Fruit fly (Drosophila melanogaster) whole organism: Measurements from ENCODE around the gene CG13721.

ENCODE experiments used
- CG8478 ChIP-seq: fragments of >200 bp; optimal IDR thresholded peaks from 2 replicates; lab custom pipeline; 2018; ENCODE audit warnings: inconsistent platforms
- Dll ChIP-seq: fragments of >200 bp; optimal IDR thresholded peaks from 2 replicates; lab custom pipeline; 2017
- EcR ChIP-seq, 2 experiments: fragments of >200 bp; optimal IDR thresholded peaks; 2 replicates each; lab custom pipeline; 2017; ENCODE audit warnings: missing biosample characterization in 2 of 2, missing genetic modification characterization in 2 of 2, missing genetic modification reagents in 2 of 2
- pan ChIP-seq: fragments of >200 bp; optimal IDR thresholded peaks from 2 replicates; lab custom pipeline; 2017
- usp ChIP-seq: fragments of >200 bp; optimal IDR thresholded peaks from 2 replicates; lab custom pipeline; 2017; ENCODE audit warnings: missing biosample characterization, missing genetic modification characterization, mixed read lengths

DNA sequence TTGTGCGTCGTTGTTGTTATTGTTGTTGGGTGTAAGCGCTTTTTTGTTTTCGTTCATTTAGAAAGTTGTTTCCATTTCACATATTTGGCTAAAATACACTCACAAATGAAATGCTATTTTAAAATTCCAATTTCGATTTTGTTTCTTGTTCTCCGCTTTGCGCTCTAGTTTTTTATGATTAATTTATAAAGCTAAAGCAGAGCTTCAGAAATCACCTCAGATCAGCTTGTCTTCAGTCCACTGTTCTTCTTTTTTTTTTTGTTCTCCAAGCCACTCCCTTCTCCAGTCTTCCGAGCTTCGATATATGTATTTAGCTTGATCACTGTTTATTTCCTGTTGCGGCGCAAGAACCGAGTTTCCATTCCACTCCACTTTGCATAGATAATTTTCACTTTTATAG lies 10.3 kb upstream of the CG13721 start:
- TF ChIP-seq usp (GFP tag; lab: Kevin White, UChicago) (no peak), Dll (no peak), CG8478 (lab: Kevin White, UChicago) (no peak), pan (no peak), EcR (GFP tag; optimal IDR thresholded peaks at IDR 0.05; lab: Kevin White, UChicago) (no peak)
